Worm (Caenorhabditis elegans) whole organism, late embryonic: ENCODE data around the gene erh-1.

Experiments
- C08G9.2 ChIP-seq: sonication (generic microtip); optimal IDR thresholded peaks from 2 replicates; lab custom pipeline; 2016; ENCODE audit warnings: mild to moderate bottlenecking, missing genetic modification characterization, moderate library complexity, missing compliant biosample characterization
- F13H6.1 ChIP-seq: sonication (generic microtip); optimal IDR thresholded peaks from 2 replicates; lab custom pipeline; 2016; ENCODE audit warnings: missing genetic modification characterization, missing compliant biosample characterization
- K09A11.1 ChIP-seq: sonication (generic microtip); optimal IDR thresholded peaks from 2 replicates; lab custom pipeline; 2017; ENCODE audit warnings: antibody characterized with exemption, mild to moderate bottlenecking, missing genetic modification characterization, missing compliant biosample characterization; ENCODE audit not compliant: insufficient read depth
- T23F11.4 ChIP-seq: fragments of 200-800 bp; sonication (Bioruptor generic); optimal IDR thresholded peaks from 2 replicates; lab custom pipeline; 2018; ENCODE audit warnings: mild to moderate bottlenecking, missing genetic modification characterization, missing compliant biosample characterization
- Y22D7AL.16 ChIP-seq: sonication (generic microtip); optimal IDR thresholded peaks from 2 replicates; lab custom pipeline; 2016; ENCODE audit warnings: missing genetic modification characterization, missing compliant biosample characterization
- ama-1 ChIP-seq: fragments of 150-350 bp; optimal IDR thresholded peaks from 2 replicates; lab custom pipeline; 2014
- ceh-14 ChIP-seq: sonication (generic microtip); optimal IDR thresholded peaks from 2 replicates; lab custom pipeline; 2016; ENCODE audit warnings: missing genotype, missing genetic modification characterization, missing compliant biosample characterization
- ceh-18 ChIP-seq: sonication (generic microtip); optimal IDR thresholded peaks from 2 replicates; lab custom pipeline; 2016; ENCODE audit warnings: missing genetic modification characterization, missing compliant biosample characterization
- ceh-19 ChIP-seq: fragments of 200-800 bp; sonication (Bioruptor generic); optimal IDR thresholded peaks from 2 replicates; lab custom pipeline; 2018; ENCODE audit warnings: mild to moderate bottlenecking, missing genetic modification characterization, missing compliant biosample characterization
- ceh-24 ChIP-seq: sonication (generic microtip); optimal IDR thresholded peaks from 2 replicates; lab custom pipeline; 2016; ENCODE audit warnings: mild to moderate bottlenecking, missing genetic modification characterization, missing compliant biosample characterization
- ceh-30 ChIP-seq: fragments of 150-350 bp; optimal IDR thresholded peaks from 2 replicates; lab custom pipeline; 2014; ENCODE audit warnings: missing biosample characterization, missing genetic modification characterization
- ceh-31 ChIP-seq: sonication (generic microtip); optimal IDR thresholded peaks from 2 replicates; lab custom pipeline; 2016; ENCODE audit warnings: missing genetic modification characterization, missing compliant biosample characterization
- ceh-34 ChIP-seq: sonication (generic microtip); optimal IDR thresholded peaks from 2 replicates; lab custom pipeline; 2016; ENCODE audit warnings: mild to moderate bottlenecking, missing genetic modification characterization, missing compliant biosample characterization
- ceh-48 ChIP-seq: sonication (generic microtip); optimal IDR thresholded peaks from 2 replicates; lab custom pipeline; 2016; ENCODE audit warnings: missing genetic modification characterization, inconsistent platforms, missing compliant biosample characterization
- ceh-6 ChIP-seq: fragments of 200-800 bp; sonication (Bioruptor generic); optimal IDR thresholded peaks from 2 replicates; lab custom pipeline; 2018; ENCODE audit warnings: mild to moderate bottlenecking, missing genetic modification characterization, missing compliant biosample characterization
- ceh-9 ChIP-seq: sonication (generic microtip); optimal IDR thresholded peaks from 2 replicates; lab custom pipeline; 2016; ENCODE audit warnings: mild to moderate bottlenecking, missing genetic modification characterization, inconsistent platforms, missing compliant biosample characterization
- dmd-4 ChIP-seq: sonication (generic microtip); optimal IDR thresholded peaks from 2 replicates; lab custom pipeline; 2016; ENCODE audit warnings: borderline replicate concordance, missing genetic modification characterization, missing compliant biosample characterization
- dve-1 ChIP-seq: sonication (generic microtip); optimal IDR thresholded peaks from 2 replicates; lab custom pipeline; 2017; ENCODE audit warnings: antibody characterized with exemption, mild to moderate bottlenecking, missing genetic modification characterization, missing compliant biosample characterization
- elt-2 ChIP-seq: sonication (generic microtip); optimal IDR thresholded peaks from 2 replicates; lab custom pipeline; 2016; ENCODE audit warnings: missing genetic modification reagents, missing genetic modification characterization, missing compliant biosample characterization
- ets-4 ChIP-seq: sonication (generic microtip); optimal IDR thresholded peaks from 2 replicates; lab custom pipeline; 2016; ENCODE audit warnings: missing genetic modification characterization, missing compliant biosample characterization
- eyg-1 ChIP-seq: sonication (generic microtip); optimal IDR thresholded peaks from 2 replicates; lab custom pipeline; 2016; ENCODE audit warnings: missing genotype, missing genetic modification characterization, missing compliant biosample characterization
- hlh-15 ChIP-seq: sonication (generic microtip); optimal IDR thresholded peaks from 2 replicates; lab custom pipeline; 2016; ENCODE audit warnings: missing genetic modification characterization, missing compliant biosample characterization
- hlh-30 ChIP-seq: sonication (generic microtip); optimal IDR thresholded peaks from 2 replicates; lab custom pipeline; 2017; ENCODE audit warnings: antibody characterized with exemption, missing genetic modification characterization, missing compliant biosample characterization; ENCODE audit not compliant: insufficient read depth
- hlh-6 ChIP-seq: sonication (generic microtip); optimal IDR thresholded peaks from 2 replicates; lab custom pipeline; 2016; ENCODE audit warnings: missing genotype, missing genetic modification characterization, missing compliant biosample characterization
- lim-6 ChIP-seq: sonication (generic microtip); optimal IDR thresholded peaks from 2 replicates; lab custom pipeline; 2016; ENCODE audit warnings: missing genetic modification characterization, missing compliant biosample characterization
- lin-11 ChIP-seq: fragments of 200-800 bp; sonication (Bioruptor generic); optimal IDR thresholded peaks from 2 replicates; lab custom pipeline; 2018; ENCODE audit warnings: mild to moderate bottlenecking, missing genetic modification characterization, missing compliant biosample characterization
- madf-2 ChIP-seq: sonication (generic microtip); optimal IDR thresholded peaks from 2 replicates; lab custom pipeline; 2017; ENCODE audit warnings: missing genetic modification characterization, missing compliant biosample characterization
- nfya-1 ChIP-seq: sonication (generic microtip); optimal IDR thresholded peaks from 2 replicates; lab custom pipeline; 2017; ENCODE audit warnings: missing genetic modification characterization, mild to moderate bottlenecking, missing compliant biosample characterization, antibody characterized with exemption, moderate library complexity
- nhr-11 ChIP-seq: fragments of 150-350 bp; optimal IDR thresholded peaks from 2 replicates; lab custom pipeline; 2014; ENCODE audit warnings: missing biosample characterization, missing genetic modification characterization
- nhr-232 ChIP-seq: sonication (generic microtip); optimal IDR thresholded peaks from 2 replicates; lab custom pipeline; 2016; ENCODE audit warnings: missing genetic modification characterization, missing compliant biosample characterization
- odd-2 ChIP-seq: sonication (generic microtip); optimal IDR thresholded peaks from 2 replicates; lab custom pipeline; 2017; ENCODE audit warnings: antibody characterized with exemption, mild to moderate bottlenecking, missing genetic modification characterization, missing compliant biosample characterization
- pag-3 ChIP-seq: sonication (generic microtip); optimal IDR thresholded peaks from 2 replicates; lab custom pipeline; 2016; ENCODE audit warnings: missing compliant biosample characterization, missing genetic modification characterization, borderline replicate concordance
- pat-9 ChIP-seq: fragments of 200-800 bp; sonication (Bioruptor generic); optimal IDR thresholded peaks from 2 replicates; lab custom pipeline; 2018; ENCODE audit warnings: mild to moderate bottlenecking, missing genetic modification characterization, moderate library complexity, missing compliant biosample characterization
- pax-1 ChIP-seq: fragments of 150-350 bp; optimal IDR thresholded peaks from 2 replicates; lab custom pipeline; 2014; ENCODE audit warnings: missing biosample characterization, missing genetic modification characterization
- pqm-1 ChIP-seq: sonication (generic microtip); optimal IDR thresholded peaks from 2 replicates; lab custom pipeline; 2016; ENCODE audit warnings: missing genetic modification characterization, missing compliant biosample characterization
- pros-1 ChIP-seq: fragments of 150-350 bp; optimal IDR thresholded peaks from 2 replicates; lab custom pipeline; 2014; ENCODE audit warnings: missing biosample characterization, missing genetic modification reagents, missing genetic modification characterization
- ref-2 ChIP-seq: sonication (generic microtip); optimal IDR thresholded peaks from 2 replicates; lab custom pipeline; 2016; ENCODE audit warnings: missing genetic modification characterization, missing compliant biosample characterization
- rnt-1 ChIP-seq: sonication (generic microtip); optimal IDR thresholded peaks from 2 replicates; lab custom pipeline; 2016; ENCODE audit warnings: missing genetic modification characterization, missing compliant biosample characterization
- sdc-2 ChIP-seq: sonication (generic microtip); optimal IDR thresholded peaks from 2 replicates; lab custom pipeline; 2016; ENCODE audit warnings: missing genotype, missing genetic modification characterization, missing compliant biosample characterization
- sox-2 ChIP-seq: fragments of 200-800 bp; sonication (Bioruptor generic); IDR thresholded peaks from 2 replicates; pipeline ENCODE4 v1.3.6; 2022; ENCODE audit warnings: missing genetic modification reagents, missing genetic modification characterization, missing compliant biosample characterization
- tbx-2 ChIP-seq: sonication (generic microtip); optimal IDR thresholded peaks from 2 replicates; lab custom pipeline; 2016; ENCODE audit warnings: missing genetic modification characterization, missing compliant biosample characterization
- tbx-7 ChIP-seq: sonication (generic microtip); optimal IDR thresholded peaks from 2 replicates; lab custom pipeline; 2016; ENCODE audit warnings: missing genotype, missing genetic modification characterization, missing compliant biosample characterization
- unc-3 ChIP-seq, 2 experiments: fragments of 200-800 bp in 1 of 2; sonication (Bioruptor generic) in 1 of 2; sonication (generic microtip) in 1 of 2; conservative IDR thresholded peaks in 1 of 2; optimal IDR thresholded peaks in 1 of 2; 2 replicates each; pipeline versions ENCODE4 v1.3.6 to Lab custom; 2016 to 2022; ENCODE audit warnings: missing compliant biosample characterization in 2 of 2, missing genetic modification characterization in 2 of 2, missing genetic modification reagents in 1 of 2
- unc-42 ChIP-seq: sonication (generic microtip); optimal IDR thresholded peaks from 2 replicates; lab custom pipeline; 2016; ENCODE audit warnings: missing genotype, missing genetic modification characterization, missing compliant biosample characterization
- unc-55 ChIP-seq: sonication (generic microtip); optimal IDR thresholded peaks from 2 replicates; lab custom pipeline; 2017; ENCODE audit warnings: missing biosample characterization, missing genetic modification reagents, missing genetic modification characterization
- unc-86 ChIP-seq: sonication (generic microtip); optimal IDR thresholded peaks from 2 replicates; lab custom pipeline; 2016; ENCODE audit warnings: missing genetic modification characterization, missing compliant biosample characterization
- zip-5 ChIP-seq: sonication (generic microtip); optimal IDR thresholded peaks from 2 replicates; lab custom pipeline; 2016; ENCODE audit warnings: missing genetic modification characterization, missing compliant biosample characterization

erh-1 gene

ce11 chrV:10539114-10539513 is 39.8 kb downstream of the erh-1 start, which contains the start of gene F25D1.8:
TSS of gene F25D1.8 (plus strand) at chrV:10539414.
- no peak for TF ChIP-seq nfya-1 (tag; lab: Kevin White, UChicago)
- no peak for TF ChIP-seq hlh-6 (tag; lab: Kevin White, UChicago)
- TF ChIP-seq lin-11 (tag; lab: Kevin White, UChicago): no peak
- TF ChIP-seq odd-2 (tag; lab: Kevin White, UChicago): no peak
- no peak for TF ChIP-seq ceh-31 (tag; lab: Kevin White, UChicago)
- no peak for TF ChIP-seq T23F11.4 (GFP tag; lab: Kevin White, UChicago)
- no peak for TF ChIP-seq ceh-18 (tag; lab: Kevin White, UChicago)
- no peak for TF ChIP-seq K09A11.1 (tag; lab: Kevin White, UChicago)

ce11 chrV:10536808-10537207 is 42.1 kb downstream of the erh-1 start:
- TF ChIP-seq zip-5 (no peak), hlh-15 (no peak), C08G9.2 (tag; lab: Kevin White, UChicago) (no peak), ama-1 (lab: Kevin White, UChicago) (no peak), ceh-18 (tag; lab: Kevin White, UChicago) (peak; percentile 65), unc-42 (tag; lab: Kevin White, UChicago) (peak; percentile 91), elt-2 (tag; lab: Kevin White, UChicago) (peak; percentile 37), unc-3 (GFP tag; conservative IDR thresholded peaks at IDR 0.05; lab: Robert Waterston, UW) (no peak), unc-3 (tag; optimal IDR thresholded peaks at IDR 0.05; lab: Kevin White, UChicago) (no peak), sox-2 (GFP tag; lab: Robert Waterston, UW) (no peak), dmd-4 (tag; lab: Kevin White, UChicago) (no peak), sdc-2 (peak; percentile 1), ceh-30 (peak; percentile 48), tbx-7 (tag; lab: Kevin White, UChicago) (no peak), ref-2 (peak; percentile 66), unc-86 (tag; lab: Kevin White, UChicago) (no peak), ceh-9 (tag; lab: Kevin White, UChicago) (no peak), odd-2 (tag; lab: Kevin White, UChicago) (no peak), F13H6.1 (tag; lab: Kevin White, UChicago) (no peak), nhr-232 (no peak), pag-3 (tag; lab: Kevin White, UChicago) (no peak), hlh-30 (tag; lab: Kevin White, UChicago) (peak; percentile 8), nfya-1 (tag; lab: Kevin White, UChicago) (peak; percentile 80), unc-55 (peak; percentile 29), rnt-1 (peak; percentile 63), lin-11 (tag; lab: Kevin White, UChicago) (no peak), ceh-14 (no peak), ets-4 (tag; lab: Kevin White, UChicago) (no peak), ceh-48 (tag; lab: Kevin White, UChicago) (peak; percentile 50), tbx-2 (tag; lab: Kevin White, UChicago) (peak; percentile 67), ceh-24 (tag; lab: Kevin White, UChicago) (no peak), ceh-19 (no peak), lim-6 (tag; lab: Kevin White, UChicago) (no peak), ceh-31 (tag; lab: Kevin White, UChicago) (peak; percentile 77), nhr-11 (tag; lab: Kevin White, UChicago) (no peak), pros-1 (peak; percentile 32), ceh-6 (no peak), madf-2 (no peak), eyg-1 (no peak), pax-1 (tag; lab: Kevin White, UChicago) (no peak), pat-9 (tag; lab: Kevin White, UChicago) (no peak), K09A11.1 (tag; lab: Kevin White, UChicago) (no peak), ceh-34 (tag; lab: Kevin White, UChicago) (peak; percentile 34), pqm-1 (tag; lab: Kevin White, UChicago) (no peak), dve-1 (tag; lab: Kevin White, UChicago) (peak; percentile 35), Y22D7AL.16 (no peak)
- TF ChIP-seq, all 69 proteins: peak for 16
